Fruit fly (Drosophila melanogaster) whole organism, pupa: ENCODE data around the gene CG12594.

ENCODE experiments used
- CG32121 ChIP-seq: fragments of 200-800 bp; sonication (Bioruptor generic); IDR thresholded peaks from 2 replicates; pipeline ENCODE4 v1.3.6; 2022; ENCODE audit warnings: missing biosample characterization, missing genetic modification characterization
- Ets98B ChIP-seq: fragments of 200-800 bp; sonication (Bioruptor generic); IDR thresholded peaks from 2 replicates; pipeline ENCODE4 v1.3.6; 2022; ENCODE audit warnings: missing biosample characterization, missing genetic modification characterization

- no peak for TF ChIP-seq Ets98B (GFP tag; lab: Robert Waterston, UW)
- TF ChIP-seq CG32121 (GFP tag; lab: Robert Waterston, UW): no peak
These were observed 35.8 kb downstream of the CG12594 start for dm6 chr3R:11757197-11757856.
